Worm (Caenorhabditis elegans) whole organism, late embryonic: ENCODE results near the gene C46C2.2.
A peak's percentile ranks its signal among the peaks of the same experiment; 100 is the strongest.

ENCODE experiments used
- C08G9.2 ChIP-seq: sonication (generic microtip); optimal IDR thresholded peaks from 2 replicates; lab custom pipeline; 2016; ENCODE audit warnings: mild to moderate bottlenecking, missing genetic modification characterization, moderate library complexity, missing compliant biosample characterization
- F13H6.1 ChIP-seq: sonication (generic microtip); optimal IDR thresholded peaks from 2 replicates; lab custom pipeline; 2016; ENCODE audit warnings: missing genetic modification characterization, missing compliant biosample characterization
- K02D7.2 ChIP-seq: sonication (generic microtip); optimal IDR thresholded peaks from 2 replicates; lab custom pipeline; 2017; ENCODE audit warnings: mild to moderate bottlenecking, missing genetic modification characterization, missing compliant biosample characterization
- Y22D7AL.16 ChIP-seq: sonication (generic microtip); optimal IDR thresholded peaks from 2 replicates; lab custom pipeline; 2016; ENCODE audit warnings: missing genetic modification characterization, missing compliant biosample characterization
- ahr-1 ChIP-seq: sonication (generic microtip); optimal IDR thresholded peaks from 2 replicates; lab custom pipeline; 2016; ENCODE audit warnings: missing genetic modification characterization, missing compliant biosample characterization
- ama-1 ChIP-seq: fragments of 150-350 bp; optimal IDR thresholded peaks from 2 replicates; lab custom pipeline; 2014
- ceh-14 ChIP-seq: sonication (generic microtip); optimal IDR thresholded peaks from 2 replicates; lab custom pipeline; 2016; ENCODE audit warnings: missing genotype, missing genetic modification characterization, missing compliant biosample characterization
- ceh-18 ChIP-seq: sonication (generic microtip); optimal IDR thresholded peaks from 2 replicates; lab custom pipeline; 2016; ENCODE audit warnings: missing genetic modification characterization, missing compliant biosample characterization
- ceh-19 ChIP-seq: fragments of 200-800 bp; sonication (Bioruptor generic); optimal IDR thresholded peaks from 2 replicates; lab custom pipeline; 2018; ENCODE audit warnings: mild to moderate bottlenecking, missing genetic modification characterization, missing compliant biosample characterization
- ceh-2 ChIP-seq: sonication (generic microtip); optimal IDR thresholded peaks from 2 replicates; lab custom pipeline; 2016; ENCODE audit warnings: missing genotype, missing genetic modification characterization, missing compliant biosample characterization
- ceh-31 ChIP-seq: sonication (generic microtip); optimal IDR thresholded peaks from 2 replicates; lab custom pipeline; 2016; ENCODE audit warnings: missing genetic modification characterization, missing compliant biosample characterization
- ceh-34 ChIP-seq: sonication (generic microtip); optimal IDR thresholded peaks from 2 replicates; lab custom pipeline; 2016; ENCODE audit warnings: mild to moderate bottlenecking, missing genetic modification characterization, missing compliant biosample characterization
- ceh-45 ChIP-seq: fragments of 200-800 bp; sonication (Bioruptor generic); IDR thresholded peaks from 2 replicates; pipeline ENCODE4 v1.3.6; 2022; ENCODE audit warnings: missing genetic modification reagents, missing genetic modification characterization, missing compliant biosample characterization
- ceh-48 ChIP-seq: sonication (generic microtip); optimal IDR thresholded peaks from 2 replicates; lab custom pipeline; 2016; ENCODE audit warnings: missing genetic modification characterization, inconsistent platforms, missing compliant biosample characterization
- ceh-6 ChIP-seq: fragments of 200-800 bp; sonication (Bioruptor generic); optimal IDR thresholded peaks from 2 replicates; lab custom pipeline; 2018; ENCODE audit warnings: mild to moderate bottlenecking, missing genetic modification characterization, missing compliant biosample characterization
- ceh-9 ChIP-seq: sonication (generic microtip); optimal IDR thresholded peaks from 2 replicates; lab custom pipeline; 2016; ENCODE audit warnings: mild to moderate bottlenecking, missing genetic modification characterization, inconsistent platforms, missing compliant biosample characterization
- che-1 ChIP-seq: sonication (generic microtip); optimal IDR thresholded peaks from 2 replicates; lab custom pipeline; 2016; ENCODE audit warnings: mild to moderate bottlenecking, missing genetic modification characterization, missing compliant biosample characterization
- dve-1 ChIP-seq: sonication (generic microtip); optimal IDR thresholded peaks from 2 replicates; lab custom pipeline; 2017; ENCODE audit warnings: antibody characterized with exemption, mild to moderate bottlenecking, missing genetic modification characterization, missing compliant biosample characterization
- elt-2 ChIP-seq: sonication (generic microtip); optimal IDR thresholded peaks from 2 replicates; lab custom pipeline; 2016; ENCODE audit warnings: missing genetic modification reagents, missing genetic modification characterization, missing compliant biosample characterization
- elt-4 ChIP-seq: sonication (generic microtip); optimal IDR thresholded peaks from 2 replicates; lab custom pipeline; 2016; ENCODE audit warnings: missing genetic modification characterization, missing compliant biosample characterization
- ets-4 ChIP-seq: sonication (generic microtip); optimal IDR thresholded peaks from 2 replicates; lab custom pipeline; 2016; ENCODE audit warnings: missing genetic modification characterization, missing compliant biosample characterization
- hlh-30 ChIP-seq: sonication (generic microtip); optimal IDR thresholded peaks from 2 replicates; lab custom pipeline; 2017; ENCODE audit warnings: antibody characterized with exemption, missing genetic modification characterization, missing compliant biosample characterization; ENCODE audit not compliant: insufficient read depth
- hlh-6 ChIP-seq: sonication (generic microtip); optimal IDR thresholded peaks from 2 replicates; lab custom pipeline; 2016; ENCODE audit warnings: missing genotype, missing genetic modification characterization, missing compliant biosample characterization
- lim-6 ChIP-seq: sonication (generic microtip); optimal IDR thresholded peaks from 2 replicates; lab custom pipeline; 2016; ENCODE audit warnings: missing genetic modification characterization, missing compliant biosample characterization
- lin-11 ChIP-seq: fragments of 200-800 bp; sonication (Bioruptor generic); optimal IDR thresholded peaks from 2 replicates; lab custom pipeline; 2018; ENCODE audit warnings: mild to moderate bottlenecking, missing genetic modification characterization, missing compliant biosample characterization
- nfya-1 ChIP-seq: sonication (generic microtip); optimal IDR thresholded peaks from 2 replicates; lab custom pipeline; 2017; ENCODE audit warnings: missing genetic modification characterization, mild to moderate bottlenecking, missing compliant biosample characterization, antibody characterized with exemption, moderate library complexity
- nhr-11 ChIP-seq: fragments of 150-350 bp; optimal IDR thresholded peaks from 2 replicates; lab custom pipeline; 2014; ENCODE audit warnings: missing biosample characterization, missing genetic modification characterization
- nhr-232 ChIP-seq: sonication (generic microtip); optimal IDR thresholded peaks from 2 replicates; lab custom pipeline; 2016; ENCODE audit warnings: missing genetic modification characterization, missing compliant biosample characterization
- odd-2 ChIP-seq: sonication (generic microtip); optimal IDR thresholded peaks from 2 replicates; lab custom pipeline; 2017; ENCODE audit warnings: antibody characterized with exemption, mild to moderate bottlenecking, missing genetic modification characterization, missing compliant biosample characterization
- pat-9 ChIP-seq: fragments of 200-800 bp; sonication (Bioruptor generic); optimal IDR thresholded peaks from 2 replicates; lab custom pipeline; 2018; ENCODE audit warnings: mild to moderate bottlenecking, missing genetic modification characterization, moderate library complexity, missing compliant biosample characterization
- pax-1 ChIP-seq: fragments of 150-350 bp; optimal IDR thresholded peaks from 2 replicates; lab custom pipeline; 2014; ENCODE audit warnings: missing biosample characterization, missing genetic modification characterization
- pha-2 ChIP-seq: sonication (generic microtip); optimal IDR thresholded peaks from 2 replicates; lab custom pipeline; 2017; ENCODE audit warnings: mild to moderate bottlenecking, missing genetic modification characterization, missing compliant biosample characterization
- pros-1 ChIP-seq: fragments of 150-350 bp; optimal IDR thresholded peaks from 2 replicates; lab custom pipeline; 2014; ENCODE audit warnings: missing biosample characterization, missing genetic modification reagents, missing genetic modification characterization
- ref-2 ChIP-seq: sonication (generic microtip); optimal IDR thresholded peaks from 2 replicates; lab custom pipeline; 2016; ENCODE audit warnings: missing genetic modification characterization, missing compliant biosample characterization
- sdc-2 ChIP-seq: sonication (generic microtip); optimal IDR thresholded peaks from 2 replicates; lab custom pipeline; 2016; ENCODE audit warnings: missing genotype, missing genetic modification characterization, missing compliant biosample characterization
- sox-4 ChIP-seq: sonication (generic microtip); optimal IDR thresholded peaks from 2 replicates; lab custom pipeline; 2017; ENCODE audit warnings: mild to moderate bottlenecking, missing genetic modification characterization, inconsistent platforms, missing compliant biosample characterization
- syd-9 ChIP-seq: sonication (generic microtip); optimal IDR thresholded peaks from 2 replicates; lab custom pipeline; 2016; ENCODE audit warnings: mild to moderate bottlenecking, missing genetic modification characterization, moderate library complexity, missing compliant biosample characterization
- tbx-2 ChIP-seq: sonication (generic microtip); optimal IDR thresholded peaks from 2 replicates; lab custom pipeline; 2016; ENCODE audit warnings: missing genetic modification characterization, missing compliant biosample characterization
- ttx-3 ChIP-seq: sonication (generic microtip); optimal IDR thresholded peaks from 2 replicates; lab custom pipeline; 2016; ENCODE audit warnings: missing genetic modification reagents, missing genetic modification characterization, missing compliant biosample characterization
- unc-3 ChIP-seq, 2 experiments: fragments of 200-800 bp in 1 of 2; sonication (Bioruptor generic) in 1 of 2; sonication (generic microtip) in 1 of 2; conservative IDR thresholded peaks in 1 of 2; optimal IDR thresholded peaks in 1 of 2; 2 replicates each; pipeline versions ENCODE4 v1.3.6 to Lab custom; 2016 to 2022; ENCODE audit warnings: missing compliant biosample characterization in 2 of 2, missing genetic modification characterization in 2 of 2, missing genetic modification reagents in 1 of 2
- unc-42 ChIP-seq: sonication (generic microtip); optimal IDR thresholded peaks from 2 replicates; lab custom pipeline; 2016; ENCODE audit warnings: missing genotype, missing genetic modification characterization, missing compliant biosample characterization
- unc-86 ChIP-seq: sonication (generic microtip); optimal IDR thresholded peaks from 2 replicates; lab custom pipeline; 2016; ENCODE audit warnings: missing genetic modification characterization, missing compliant biosample characterization
- zip-5 ChIP-seq: sonication (generic microtip); optimal IDR thresholded peaks from 2 replicates; lab custom pipeline; 2016; ENCODE audit warnings: missing genetic modification characterization, missing compliant biosample characterization
- ztf-16 ChIP-seq: sonication (generic microtip); optimal IDR thresholded peaks from 2 replicates; lab custom pipeline; 2017; ENCODE audit warnings: missing genetic modification characterization, missing compliant biosample characterization

Gene C46C2.2

DNA sequence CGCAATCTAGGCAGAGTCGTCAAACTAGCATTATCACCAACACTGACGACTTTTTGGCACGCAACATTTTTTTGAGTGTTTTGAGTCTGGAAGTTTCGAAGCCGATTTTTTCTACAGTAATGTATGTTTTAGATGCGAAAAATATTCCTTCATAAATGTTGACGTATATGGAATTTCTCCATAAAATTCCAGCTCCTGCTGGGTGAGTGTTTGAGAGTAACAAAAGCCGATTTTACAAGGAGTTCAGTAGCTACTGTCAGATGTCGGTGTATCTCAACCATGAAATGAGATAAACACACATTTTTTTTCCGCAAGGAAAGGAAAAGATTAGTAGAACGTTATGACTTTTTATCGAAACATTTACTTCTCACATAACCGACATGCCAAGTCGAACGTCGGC lies 2.7 kb upstream of the C46C2.2 start:
- no peak for TF ChIP-seq ceh-9 (tag; lab: Kevin White, UChicago)
- TF ChIP-seq pax-1 (tag; lab: Kevin White, UChicago) = no peak
- TF ChIP-seq lim-6 (tag; lab: Kevin White, UChicago) = no peak

DNA sequence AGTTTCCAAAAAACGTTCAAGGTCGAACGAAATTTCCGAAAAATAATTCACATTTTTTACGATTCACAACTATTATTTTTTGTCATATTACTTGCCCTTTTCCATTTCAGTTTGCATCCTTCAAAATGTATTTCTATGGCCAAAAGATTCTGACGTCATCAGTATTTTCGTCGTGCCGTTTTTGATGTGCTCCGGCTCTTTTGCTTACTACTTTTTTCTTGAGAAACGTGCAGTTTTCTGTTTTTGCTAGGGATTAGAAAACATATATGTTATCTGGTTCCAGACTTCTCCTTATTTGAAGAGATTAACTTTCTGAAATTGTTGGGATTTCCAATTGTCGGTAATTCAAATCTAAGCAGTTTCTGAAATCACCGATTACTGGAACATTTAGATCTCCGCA lies 1.7 kb upstream of the C46C2.2 start:
- TF ChIP-seq nhr-11 (tag; lab: Kevin White, UChicago) (no peak), syd-9 (no peak), ama-1 (no peak), ceh-2 (tag; lab: Kevin White, UChicago) (no peak), ceh-6 (GFP tag; lab: Kevin White, UChicago) (no peak), ceh-48 (no peak), che-1 (no peak), ceh-19 (GFP tag; lab: Kevin White, UChicago) (no peak), ceh-45 (GFP tag; lab: Robert Waterston, UW) (no peak), pax-1 (tag; lab: Kevin White, UChicago) (no peak), ceh-18 (tag; lab: Kevin White, UChicago) (no peak), ceh-14 (no peak)
- TF ChIP-seq, all 69 proteins: peak for 0

DNA sequence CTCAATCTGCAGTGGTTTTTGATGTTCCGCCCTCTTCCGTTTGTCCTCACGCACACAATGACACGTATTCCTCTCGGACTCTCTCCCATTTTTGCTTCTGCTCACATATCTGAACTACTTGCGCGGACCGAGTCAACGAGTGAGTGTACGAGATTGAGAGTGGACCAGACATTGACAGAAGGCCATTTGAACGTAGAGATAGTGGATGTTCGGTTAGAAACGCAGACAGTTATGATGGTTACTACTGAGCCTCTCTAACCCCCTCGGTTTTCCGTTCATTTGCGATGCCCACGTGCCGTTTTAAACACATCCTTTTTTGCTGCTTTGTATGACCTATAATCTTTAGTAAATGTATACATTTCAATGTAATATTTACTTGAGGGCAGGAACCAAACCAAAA lies 1.1 kb upstream of the C46C2.2 start:
- TF ChIP-seq syd-9 = no peak
- no peak for TF ChIP-seq ceh-18 (tag; lab: Kevin White, UChicago)
- no peak for TF ChIP-seq lin-11 (tag; lab: Kevin White, UChicago)
- no peak for TF ChIP-seq ama-1
- TF ChIP-seq ztf-16 = no peak
- TF ChIP-seq ceh-31 (tag; lab: Kevin White, UChicago) = peak; percentile 68
- no peak for TF ChIP-seq K02D7.2 (tag; lab: Kevin White, UChicago)
- TF ChIP-seq nhr-11 (tag; lab: Kevin White, UChicago) = no peak
- no peak for TF ChIP-seq unc-86 (tag; lab: Kevin White, UChicago)
- TF ChIP-seq Y22D7AL.16 (tag; lab: Kevin White, UChicago) = no peak
- peak; percentile 46 for TF ChIP-seq unc-42
- peak; percentile 70 for TF ChIP-seq hlh-30 (tag; lab: Kevin White, UChicago)
- TF ChIP-seq nfya-1 = peak; percentile 37
- TF ChIP-seq pat-9 (tag; lab: Kevin White, UChicago) = no peak
- TF ChIP-seq F13H6.1 = no peak
- TF ChIP-seq lim-6 (tag; lab: Kevin White, UChicago) = no peak
- TF ChIP-seq ceh-45 (GFP tag; lab: Robert Waterston, UW) = no peak
- no peak for TF ChIP-seq unc-3 (GFP tag; conservative IDR thresholded peaks at IDR 0.05; lab: Robert Waterston, UW)
- TF ChIP-seq unc-3 (tag; optimal IDR thresholded peaks at IDR 0.05; lab: Kevin White, UChicago) = no peak
- no peak for TF ChIP-seq odd-2 (tag; lab: Kevin White, UChicago)
- TF ChIP-seq ahr-1 (tag; lab: Kevin White, UChicago) = no peak
- no peak for TF ChIP-seq ceh-14
- TF ChIP-seq nhr-232 (tag; lab: Kevin White, UChicago) = no peak
- TF ChIP-seq pros-1 (tag; lab: Kevin White, UChicago) = no peak
- no peak for TF ChIP-seq elt-2 (tag; lab: Kevin White, UChicago)
- TF ChIP-seq tbx-2 (tag; lab: Kevin White, UChicago) = peak; percentile 44
- no peak for TF ChIP-seq elt-4
- no peak for TF ChIP-seq C08G9.2
- TF ChIP-seq dve-1 = no peak
- no peak for TF ChIP-seq sdc-2
- no peak for TF ChIP-seq sox-4 (tag; lab: Kevin White, UChicago)

DNA sequence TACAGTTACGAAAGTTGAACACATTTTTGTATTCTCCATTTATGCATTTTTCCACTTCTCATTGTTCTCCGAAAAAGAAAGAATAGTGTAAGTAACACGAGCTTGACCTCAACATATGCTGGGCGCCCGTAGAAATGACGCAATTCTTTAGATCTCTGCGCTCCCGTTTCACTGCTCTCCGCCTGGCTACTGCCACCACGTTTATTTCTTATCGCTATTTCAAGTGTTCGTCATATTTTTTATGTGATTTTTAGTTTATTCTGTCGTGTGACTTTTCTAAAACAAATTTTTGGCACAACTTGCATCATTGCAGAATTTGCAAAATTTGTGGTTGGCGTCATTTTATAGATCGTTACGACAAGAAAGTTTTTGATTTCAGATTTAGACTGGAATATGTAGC lies 570 bp upstream of the C46C2.2 start:
- no peak for TF ChIP-seq ttx-3 (tag; lab: Kevin White, UChicago)
- no peak for TF ChIP-seq pha-2 (tag; lab: Kevin White, UChicago)
- TF ChIP-seq F13H6.1 = no peak
- no peak for TF ChIP-seq ref-2
- no peak for TF ChIP-seq ceh-45 (GFP tag; lab: Robert Waterston, UW)
- TF ChIP-seq ceh-34 (tag; lab: Kevin White, UChicago) = no peak
- TF ChIP-seq hlh-6 (tag; lab: Kevin White, UChicago) = no peak
- TF ChIP-seq nfya-1 = no peak
- TF ChIP-seq ets-4 = no peak
- no peak for TF ChIP-seq pat-9 (tag; lab: Kevin White, UChicago)
- no peak for TF ChIP-seq nhr-232 (tag; lab: Kevin White, UChicago)
- TF ChIP-seq zip-5 (tag; lab: Kevin White, UChicago) = no peak
